Fruit fly (Drosophila melanogaster): ENCODE data around the gene CG42570.

The CG42570 gene

dm6 chr3L:15712063-15712462, 5.6 kb upstream of the CG42570 start:
- TF ChIP-seq CG8478 (optimal IDR thresholded peaks at IDR 0.05), result no peak
- TF ChIP-seq CTCF (optimal IDR thresholded peaks at IDR 0.05), result no peak

DNA sequence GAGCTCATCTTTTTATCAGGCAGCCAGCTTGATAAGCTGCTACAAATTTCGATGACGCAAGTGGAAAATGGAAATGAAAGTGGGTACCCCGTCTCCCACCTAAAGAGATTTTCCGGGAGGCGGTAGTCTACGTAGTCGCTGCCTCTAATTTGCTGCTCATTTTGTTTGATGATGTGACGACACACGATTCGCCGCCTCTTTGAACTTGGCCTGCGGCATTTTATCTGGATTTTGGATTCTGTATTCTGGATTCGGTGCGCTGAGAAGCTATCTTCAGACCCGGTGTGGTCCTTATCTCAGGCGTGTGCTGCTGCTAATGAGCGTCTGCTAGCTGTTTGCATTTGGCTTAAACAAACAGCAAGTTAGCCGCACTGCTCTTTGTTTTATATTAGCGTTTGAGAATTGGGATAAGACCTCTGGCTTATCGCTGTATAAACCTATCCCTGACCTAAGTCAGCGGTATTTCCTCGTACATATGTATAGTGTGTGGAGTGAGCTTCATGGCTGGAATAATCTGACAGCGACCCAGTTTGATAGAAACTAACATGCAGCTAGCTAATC, 3.6 kb upstream of the CG42570 start:
- TF ChIP-seq CG8478 (optimal IDR thresholded peaks at IDR 0.05) (no peak), CTCF (optimal IDR thresholded peaks at IDR 0.05) (no peak)

DNA sequence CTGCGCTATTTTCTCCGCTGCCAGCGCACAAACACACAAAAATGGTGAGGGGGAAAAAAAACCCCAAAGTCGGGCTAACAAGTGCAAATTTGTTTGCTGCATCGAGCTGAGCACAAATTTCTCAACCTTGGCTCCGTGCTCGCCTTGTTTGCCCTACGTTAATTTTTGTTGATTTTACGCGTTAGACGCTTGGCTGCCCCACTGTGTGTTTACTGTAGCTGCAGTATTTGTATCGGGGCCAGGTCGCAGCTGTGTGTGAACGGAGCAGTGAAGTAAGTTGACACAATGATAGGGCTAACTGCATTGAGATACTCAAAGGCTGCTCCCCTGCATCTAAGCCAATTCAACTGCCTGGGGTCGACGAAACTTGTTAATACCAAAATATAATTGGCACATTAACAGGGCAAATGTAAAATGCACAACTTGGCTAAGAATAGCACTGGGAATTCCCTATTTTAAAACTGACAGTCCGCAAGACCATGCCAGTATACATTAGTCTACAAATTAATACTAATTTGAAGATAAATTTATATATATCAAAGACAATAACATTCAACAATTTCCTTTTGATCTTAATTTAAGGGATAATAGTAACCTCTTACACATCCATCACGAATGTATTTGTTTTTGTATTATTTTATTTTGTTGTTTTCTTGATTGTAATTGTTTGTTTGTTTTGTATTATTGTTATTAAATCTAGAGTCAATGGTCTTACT, 1.7 kb upstream of the CG42570 start, which contains the start of gene CG42571:
Gene CG42571 (plus strand): TSS at position 666 of the 716 bp plus-strand sequence.
- TF ChIP-seq CG8478 (optimal IDR thresholded peaks at IDR 0.05), result no peak
- no peak for TF ChIP-seq CTCF (optimal IDR thresholded peaks at IDR 0.05)

DNA sequence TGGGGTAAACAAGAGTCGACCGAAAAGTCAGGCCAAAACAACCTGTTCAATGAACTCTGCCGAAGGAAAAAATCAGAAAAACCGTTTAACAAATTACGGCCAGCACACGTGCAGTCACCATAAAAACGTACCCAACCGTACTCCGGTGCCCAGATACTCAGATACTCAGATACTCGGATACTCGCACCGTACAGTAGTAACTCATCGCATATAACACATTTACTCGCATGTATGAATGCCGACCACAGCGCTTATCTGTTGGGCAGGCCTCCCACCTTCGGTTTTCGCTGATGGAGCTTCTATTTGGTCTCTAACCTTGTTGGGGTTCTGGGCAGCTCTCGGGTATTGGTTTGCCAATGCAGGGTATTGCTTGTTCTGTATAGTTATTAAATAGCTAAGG, 2.6 kb downstream of the CG42570 start:
- TF ChIP-seq CG8478 (optimal IDR thresholded peaks at IDR 0.05) (no peak), CTCF (optimal IDR thresholded peaks at IDR 0.05) (no peak)

DNA sequence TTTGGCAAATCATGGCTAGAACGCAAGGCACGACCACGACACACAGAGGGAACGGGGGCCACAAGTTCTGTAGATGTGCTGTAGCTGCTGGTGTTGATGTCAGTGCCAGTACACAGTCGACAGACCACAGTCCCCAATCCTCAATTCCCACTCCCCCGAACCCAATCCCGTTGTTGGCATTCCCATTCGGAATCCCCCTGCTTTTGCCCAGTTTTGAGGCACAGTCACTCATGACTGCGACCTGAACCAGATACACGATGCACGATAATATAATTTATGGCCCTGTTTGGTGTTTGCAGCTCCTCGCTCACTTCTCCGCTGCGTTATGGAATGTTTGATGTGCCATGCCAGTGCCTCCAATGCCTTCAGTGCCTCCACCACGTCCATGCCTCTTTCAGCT, 3.3 kb downstream of the CG42570 start:
- TF ChIP-seq CG8478 (optimal IDR thresholded peaks at IDR 0.05) (no peak), CTCF (optimal IDR thresholded peaks at IDR 0.05) (no peak)

- TF ChIP-seq CTCF (optimal IDR thresholded peaks at IDR 0.05) (no peak), CG8478 (optimal IDR thresholded peaks at IDR 0.05) (no peak)
Observed at dm6 chr3L:15726799-15727198, 9.2 kb downstream of the CG42570 start.

DNA sequence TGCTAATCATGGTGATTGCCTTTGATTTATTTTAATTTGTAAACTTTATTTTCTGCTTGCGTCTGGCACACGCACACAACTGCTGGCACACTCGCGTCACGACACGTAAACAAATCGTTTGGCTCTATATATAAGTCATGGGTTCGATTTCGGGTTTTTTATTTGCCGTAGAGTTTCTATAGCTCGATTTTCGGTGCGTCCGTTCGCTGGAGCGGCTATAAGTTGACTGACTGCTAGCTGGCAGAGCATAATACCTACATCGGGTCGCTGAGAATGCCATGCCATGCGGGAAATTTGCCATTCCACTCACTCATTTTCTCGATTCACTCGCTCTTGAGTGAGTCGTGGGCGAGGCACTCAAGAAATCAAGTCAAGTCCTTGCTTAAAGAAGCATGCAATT, 10.6 kb downstream of the CG42570 start, which contains the start of gene comm:
Gene comm (minus strand): TSS at position 236 of the 400 bp plus-strand sequence.
- TF ChIP-seq CG8478 (optimal IDR thresholded peaks at IDR 0.05) (no peak), CTCF (optimal IDR thresholded peaks at IDR 0.05) (no peak)

- TF ChIP-seq CTCF (optimal IDR thresholded peaks at IDR 0.05) (no peak), CG8478 (optimal IDR thresholded peaks at IDR 0.05) (no peak)
Observed at dm6 chr3L:15729306-15730006, 11.8 kb downstream of the CG42570 start.

dm6 chr3L:15731832-15732506, 14.3 kb downstream of the CG42570 start:
- no peak for TF ChIP-seq CG8478 (optimal IDR thresholded peaks at IDR 0.05)
- no peak for TF ChIP-seq CTCF (optimal IDR thresholded peaks at IDR 0.05)

- TF ChIP-seq CG8478 (optimal IDR thresholded peaks at IDR 0.05) (no peak), CTCF (optimal IDR thresholded peaks at IDR 0.05) (no peak)
Observed at dm6 chr3L:15740708-15741280, 23.2 kb downstream of the CG42570 start.

- TF ChIP-seq CTCF (optimal IDR thresholded peaks at IDR 0.05) (no peak), CG8478 (optimal IDR thresholded peaks at IDR 0.05) (no peak)
Observed at dm6 chr3L:15741843-15742242, 24.2 kb downstream of the CG42570 start.

DNA sequence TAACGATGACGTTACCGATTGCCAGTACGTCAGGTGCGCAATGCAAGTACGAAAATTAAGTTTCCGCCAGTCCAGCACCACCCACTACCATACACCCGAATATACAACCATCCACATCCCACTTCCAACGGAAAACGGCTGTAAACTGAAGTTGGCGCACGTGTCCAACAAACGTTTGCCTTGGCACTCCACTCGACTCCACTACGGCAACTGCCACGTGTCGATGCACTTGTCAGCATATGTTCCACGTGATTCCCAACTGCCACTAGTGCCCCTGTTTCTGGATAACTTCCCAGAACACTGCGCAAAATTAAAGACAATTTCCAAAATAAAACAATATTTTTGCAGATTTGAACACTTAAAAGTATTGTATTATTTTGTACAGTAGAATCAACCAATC, 28.6 kb downstream of the CG42570 start:
- no peak for TF ChIP-seq CG8478 (optimal IDR thresholded peaks at IDR 0.05)
- no peak for TF ChIP-seq CTCF (optimal IDR thresholded peaks at IDR 0.05)

dm6 chr3L:15748376-15748955, 30.8 kb downstream of the CG42570 start:
- TF ChIP-seq CTCF (optimal IDR thresholded peaks at IDR 0.05) (no peak), CG8478 (optimal IDR thresholded peaks at IDR 0.05) (no peak)

DNA sequence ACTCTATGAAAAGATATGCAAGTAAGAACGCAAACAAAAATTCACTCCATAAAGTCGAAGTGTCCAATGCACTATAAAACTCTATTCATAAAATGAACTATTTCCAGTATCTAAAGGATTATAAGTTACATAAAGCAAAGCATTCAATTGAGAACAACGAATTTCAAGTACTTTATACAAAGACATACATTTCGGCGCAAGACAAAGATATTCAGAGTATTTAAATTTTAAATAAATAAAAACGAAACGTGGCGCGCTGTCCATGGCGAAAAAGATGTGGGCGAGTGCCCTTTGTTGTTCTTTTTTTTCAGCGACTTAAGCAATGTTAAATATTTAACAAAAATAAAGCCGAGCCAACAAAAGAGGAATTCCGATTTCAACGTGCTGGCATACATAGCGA, 31.7 kb downstream of the CG42570 start:
- TF ChIP-seq CTCF (optimal IDR thresholded peaks at IDR 0.05) (no peak), CG8478 (optimal IDR thresholded peaks at IDR 0.05) (no peak)

- no peak for TF ChIP-seq CTCF (optimal IDR thresholded peaks at IDR 0.05)
- no peak for TF ChIP-seq CG8478 (optimal IDR thresholded peaks at IDR 0.05)
Observed at dm6 chr3L:15752786-15753185, 35.2 kb downstream of the CG42570 start.
